Worm (Caenorhabditis elegans) whole organism, L4/young adult: ENCODE measurements around the gene F25B3.5.

ENCODE experiments used
- W03F9.2 ChIP-seq: fragments of 150-350 bp; optimal IDR thresholded peaks from 2 replicates; lab custom pipeline; 2014; ENCODE audit warnings: missing biosample characterization, missing genetic modification characterization
- him-1 ChIP-seq: sonication (generic microtip); optimal IDR thresholded peaks from 2 replicates; lab custom pipeline; 2016; ENCODE audit warnings: missing genotype, missing genetic modification reagents, missing genetic modification characterization, missing compliant biosample characterization

ce11 chrV:9570197-9570596, at the start of gene F25B3.5:
- no peak for TF ChIP-seq him-1 (tag; lab: Kevin White, UChicago)
- no peak for TF ChIP-seq W03F9.2 (tag; lab: Kevin White, UChicago)
